Fruit fly (Drosophila melanogaster): Measurements from ENCODE around the gene Flo2.

The Flo2 gene

DNA sequence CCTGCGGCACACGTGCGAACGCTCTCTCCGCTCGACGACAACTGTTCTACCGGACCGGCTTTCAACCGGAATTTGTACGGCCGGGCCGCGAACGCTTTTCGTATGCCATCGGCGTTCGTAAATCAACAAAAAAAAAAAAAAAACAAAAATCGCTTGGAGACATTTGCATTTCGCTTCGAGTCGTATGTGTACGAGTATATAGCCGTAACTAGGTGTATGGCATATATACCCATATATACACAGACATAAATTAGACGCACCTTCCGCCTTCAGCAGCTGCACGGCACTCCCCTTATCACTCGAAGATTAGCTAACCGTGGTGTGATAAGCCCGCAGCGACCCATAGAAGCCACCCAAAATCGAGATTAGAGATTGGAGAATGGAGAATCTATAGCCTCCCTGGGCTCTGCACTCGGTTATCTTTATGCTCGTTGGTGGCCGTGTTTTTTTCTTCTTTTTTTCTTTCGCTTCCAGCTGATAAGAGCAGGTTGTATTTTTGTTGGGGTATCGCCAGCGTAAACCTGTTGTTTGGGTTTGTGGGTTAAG is 66.4 kb downstream of the Flo2 start, which contains the start of gene CG9512 (continued):
- TF ChIP-seq otp (GFP tag; IDR thresholded peaks at IDR 0.05) (no peak), CG4707 (GFP tag; optimal IDR thresholded peaks at IDR 0.05) (no peak), Fer1 (GFP tag; optimal IDR thresholded peaks at IDR 0.05) (peak; percentile 27), CG5953 (GFP tag; IDR thresholded peaks at IDR 0.05) (no peak), CG10209 (GFP tag; optimal IDR thresholded peaks at IDR 0.05) (no peak), CG17568 (GFP tag; optimal IDR thresholded peaks at IDR 0.05) (no peak), CG2202 (tag; optimal IDR thresholded peaks at IDR 0.05) (no peak), ab (GFP tag; optimal IDR thresholded peaks at IDR 0.05) (no peak), grn (GFP tag; optimal IDR thresholded peaks at IDR 0.05) (peak; percentile 91), CG34376 (GFP tag; optimal IDR thresholded peaks at IDR 0.05) (peak; percentile 60), Taf1 (GFP tag; IDR thresholded peaks at IDR 0.05) (no peak), CG17829 (tag; optimal IDR thresholded peaks at IDR 0.05) (no peak), chinmo (GFP tag; IDR thresholded peaks at IDR 0.05; ENCODE audit: partially characterized antibody) (peak; percentile 93; the same call in 3 of the 4 replicates), Jarid2 (GFP tag; optimal IDR thresholded peaks at IDR 0.05) (no peak), exex (tag; optimal IDR thresholded peaks at IDR 0.05) (peak; percentile 67), CG15479 (GFP tag; optimal IDR thresholded peaks at IDR 0.05) (peak; percentile 11), CG1832 (GFP tag; optimal IDR thresholded peaks at IDR 0.05) (no peak), sens-2 (GFP tag; IDR thresholded peaks at IDR 0.05) (no peak), CG14860 (GFP tag; IDR thresholded peaks at IDR 0.05; ENCODE audit: partially characterized antibody) (no peak), CG13123 (GFP tag; optimal IDR thresholded peaks at IDR 0.05) (no peak), Med (GFP tag) (peak; percentile 43), CG13287 (GFP tag; IDR thresholded peaks at IDR 0.05; ENCODE audit: partially characterized antibody) (no peak), CG2116 (GFP tag; optimal IDR thresholded peaks at IDR 0.05) (no peak), CG34422 (GFP tag; IDR thresholded peaks at IDR 0.05) (no peak), CG15011 (GFP tag; optimal IDR thresholded peaks at IDR 0.05) (no peak), CG10431 (GFP tag; optimal IDR thresholded peaks at IDR 0.05) (no peak), bsh (GFP tag; optimal IDR thresholded peaks at IDR 0.05) (no peak), ci (GFP tag; IDR thresholded peaks at IDR 0.05) (peak; percentile 68; the same call in 2 of the 3 replicates), mirr (GFP tag; optimal IDR thresholded peaks at IDR 0.05) (peak; percentile 51), Dp (GFP tag; optimal IDR thresholded peaks at IDR 0.05) (no peak), Nf-YC (tag; optimal IDR thresholded peaks at IDR 0.05) (peak; percentile 2), sr (GFP tag; IDR thresholded peaks at IDR 0.05) (no peak), HmgZ (tag; optimal IDR thresholded peaks at IDR 0.05) (no peak), CG9437 (GFP tag; optimal IDR thresholded peaks at IDR 0.05) (no peak), CG13296 (GFP tag; optimal IDR thresholded peaks at IDR 0.05) (peak; percentile 16), fd102C (GFP tag; optimal IDR thresholded peaks at IDR 0.05) (no peak), stwl (tag; optimal IDR thresholded peaks at IDR 0.05) (no peak), CG6254 (GFP tag; optimal IDR thresholded peaks at IDR 0.05) (no peak), sug (tag; optimal IDR thresholded peaks at IDR 0.05) (peak; percentile 98)

DNA sequence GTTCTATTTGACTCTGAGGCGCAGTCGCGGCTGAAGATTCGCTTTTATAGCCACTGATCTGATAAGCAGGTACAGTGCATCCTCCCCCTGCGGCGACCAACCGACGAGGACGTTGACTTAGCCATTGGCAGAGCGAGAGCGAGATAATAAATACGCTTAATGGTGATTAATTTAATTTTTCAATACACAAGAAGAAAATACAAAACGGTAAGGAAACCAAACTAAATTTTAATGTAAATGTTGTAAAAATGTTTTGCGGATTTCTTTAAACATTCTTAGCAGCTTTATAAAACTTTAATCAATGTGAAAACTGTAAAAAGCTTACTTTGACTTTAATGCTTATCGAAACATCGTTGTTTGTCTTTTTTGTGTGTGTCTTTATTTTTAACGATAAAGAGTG is 69.9 kb downstream of the Flo2 start:
- TF ChIP-seq CG10543 (GFP tag; optimal IDR thresholded peaks at IDR 0.05) (peak; percentile 4), CG2120 (GFP tag; optimal IDR thresholded peaks at IDR 0.05) (peak; percentile 9), CG11504 (tag; optimal IDR thresholded peaks at IDR 0.05) (no peak), grau (tag; optimal IDR thresholded peaks at IDR 0.05) (peak; percentile 76), CG8290 (GFP tag; optimal IDR thresholded peaks at IDR 0.05) (no peak), CG8290 (tag; optimal IDR thresholded peaks at IDR 0.05) (peak in 1 of 2 experiments; percentile 8), CG2202 (tag; optimal IDR thresholded peaks at IDR 0.05) (no peak), CG2678 (tag; optimal IDR thresholded peaks at IDR 0.05) (peak; percentile 18), bowl (GFP tag; IDR thresholded peaks at IDR 0.05) (no peak), CG17359 (tag; optimal IDR thresholded peaks at IDR 0.05) (no peak), Med (GFP tag) (peak; percentile 48), Rfx (GFP tag; IDR thresholded peaks at IDR 0.05) (0 out of 2 replicates have a peak, but pooled peaks have one; percentile 13), row (GFP tag; IDR thresholded peaks at IDR 0.05) (peak; percentile 40; the same call in 2 of the 3 replicates)
